Fruit fly (Drosophila melanogaster): Measurements from ENCODE around the gene CG17328.

Gene CG17328

DNA sequence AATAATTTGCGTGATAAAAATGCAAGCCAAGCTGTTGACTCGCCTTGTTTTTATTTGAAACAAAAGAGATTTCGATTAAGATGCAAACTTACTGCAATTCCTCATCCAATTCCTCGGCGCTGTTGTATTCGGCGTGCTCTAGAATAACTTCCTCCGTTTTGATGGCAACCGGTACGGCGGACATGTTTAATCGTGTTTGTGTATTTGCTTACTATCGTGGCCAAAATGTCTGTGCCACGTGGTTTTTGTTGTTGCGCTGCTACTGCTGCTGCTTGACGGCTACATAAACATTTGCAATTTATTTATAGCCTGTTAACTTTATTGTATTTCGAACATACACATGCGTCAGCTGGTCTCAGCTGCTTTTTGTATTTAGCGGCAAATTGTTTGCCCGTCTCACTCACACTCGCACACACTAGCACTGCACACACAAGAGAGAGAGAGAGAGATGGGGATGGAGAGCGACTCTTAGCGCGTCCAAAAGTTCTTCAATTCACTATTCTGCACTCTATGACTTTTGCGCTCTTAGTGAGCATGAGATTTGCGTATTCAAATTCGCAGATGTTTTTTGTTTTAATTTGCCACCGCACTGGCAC lies 12.6 kb upstream of the CG17328 start (continued):
- no peak for TF ChIP-seq dmrt11E (tag; optimal IDR thresholded peaks at IDR 0.05)
- TF ChIP-seq CG8478 (optimal IDR thresholded peaks at IDR 0.05), result peak; percentile 43
- peak; percentile 23 for TF ChIP-seq Med (GFP tag)
- TF ChIP-seq bowl (GFP tag; IDR thresholded peaks at IDR 0.05), result no peak
- peak; percentile 32 for TF ChIP-seq CG8359 (GFP tag; optimal IDR thresholded peaks at IDR 0.05; ENCODE audit: borderline replicate concordance)
- TF ChIP-seq phol (tag; optimal IDR thresholded peaks at IDR 0.05), result no peak
- TF ChIP-seq CG9215 (GFP tag; IDR thresholded peaks at IDR 0.05), result no peak
- TF ChIP-seq p53 (GFP tag; optimal IDR thresholded peaks at IDR 0.05), result peak; percentile 99
- no peak for TF ChIP-seq CG3838 (GFP tag; optimal IDR thresholded peaks at IDR 0.05)
- TF ChIP-seq ro (GFP tag; IDR thresholded peaks at IDR 0.05), result no peak
- peak; percentile 17 for TF ChIP-seq D (optimal IDR thresholded peaks at IDR 0.05)
- no peak for TF ChIP-seq D (GFP tag; optimal IDR thresholded peaks at IDR 0.05)
- TF ChIP-seq CG2889 (GFP tag; IDR thresholded peaks at IDR 0.05), result no peak
- TF ChIP-seq sr (GFP tag; IDR thresholded peaks at IDR 0.05), result no peak
- no peak for TF ChIP-seq CG10543 (GFP tag; optimal IDR thresholded peaks at IDR 0.05)
- TF ChIP-seq CG6689 (GFP tag; IDR thresholded peaks at IDR 0.05), result no peak
- TF ChIP-seq Aef1 (GFP tag; IDR thresholded peaks at IDR 0.05), result no peak
- TF ChIP-seq CG13775 (GFP tag; optimal IDR thresholded peaks at IDR 0.05), result no peak
- TF ChIP-seq CG18764 (GFP tag; optimal IDR thresholded peaks at IDR 0.05), result no peak
- TF ChIP-seq CkIIα-i1 (GFP tag; IDR thresholded peaks at IDR 0.05), result no peak
- TF ChIP-seq CG34376 (GFP tag; optimal IDR thresholded peaks at IDR 0.05), result no peak
- no peak for TF ChIP-seq ken (GFP tag; IDR thresholded peaks at IDR 0.05)
- TF ChIP-seq croc (GFP tag; conservative IDR thresholded peaks at IDR 0.05), result no peak
- no peak for TF ChIP-seq CG4328 (GFP tag; optimal IDR thresholded peaks at IDR 0.05)
- TF ChIP-seq sisA (GFP tag; IDR thresholded peaks at IDR 0.05), result no peak
- TF ChIP-seq CG12659 (GFP tag; optimal IDR thresholded peaks at IDR 0.05), result no peak
- no peak for TF ChIP-seq CG8089 (GFP tag; optimal IDR thresholded peaks at IDR 0.05)
- no peak for TF ChIP-seq vnd (GFP tag; IDR thresholded peaks at IDR 0.05; ENCODE audit: partially characterized antibody)
- TF ChIP-seq CG10366 (GFP tag; IDR thresholded peaks at IDR 0.05), result no peak
- TF ChIP-seq CoRest (tag; optimal IDR thresholded peaks at IDR 0.05), result no peak
- TF ChIP-seq Fer1 (GFP tag; optimal IDR thresholded peaks at IDR 0.05), result no peak
- no peak for TF ChIP-seq bab2 (GFP tag; optimal IDR thresholded peaks at IDR 0.05)
- TF ChIP-seq Myb (GFP tag; optimal IDR thresholded peaks at IDR 0.05), result no peak
- TF ChIP-seq CG18619 (GFP tag; optimal IDR thresholded peaks at IDR 0.05), result no peak
- TF ChIP-seq CG12219 (GFP tag; optimal IDR thresholded peaks at IDR 0.05), result no peak
- no peak for TF ChIP-seq bigmax (GFP tag; optimal IDR thresholded peaks at IDR 0.05)
- no peak for TF ChIP-seq CG10565 (GFP tag; optimal IDR thresholded peaks at IDR 0.05)
- TF ChIP-seq CG18262 (tag; optimal IDR thresholded peaks at IDR 0.05), result no peak
- no peak for TF ChIP-seq Scr (GFP tag; IDR thresholded peaks at IDR 0.05; ENCODE audit: partially characterized antibody)
- no peak for TF ChIP-seq Dip3 (GFP tag; optimal IDR thresholded peaks at IDR 0.05)
- TF ChIP-seq Hsf (GFP tag; optimal IDR thresholded peaks at IDR 0.05), result no peak
- TF ChIP-seq Oaz (GFP tag; IDR thresholded peaks at IDR 0.05), result no peak
- TF ChIP-seq tll (GFP tag; optimal IDR thresholded peaks at IDR 0.05), result peak in 1 of 2 experiments; percentile 38
- no peak for TF ChIP-seq odd (GFP tag; optimal IDR thresholded peaks at IDR 0.05)
- TF ChIP-seq CG15479 (GFP tag; optimal IDR thresholded peaks at IDR 0.05), result no peak
- TF ChIP-seq Drgx (GFP tag; IDR thresholded peaks at IDR 0.05), result no peak
- TF ChIP-seq kni (GFP tag; optimal IDR thresholded peaks at IDR 0.05), result peak; percentile 61
- no peak for TF ChIP-seq twi (tag; optimal IDR thresholded peaks at IDR 0.05)

Measured in whole organism, embryonic.